Fruit fly (Drosophila melanogaster) whole organism, wandering third instar larva: ENCODE measurements around the gene CG16812.

ENCODE experiments used
- Abd-B ChIP-seq: fragments of >200 bp; optimal IDR thresholded peaks from 2 replicates; lab custom pipeline; 2017; ENCODE audit warnings: missing biosample characterization, missing genetic modification characterization
- Dif ChIP-seq: fragments of 200-275, 200-300 bp; sonication (Bioruptor generic); optimal IDR thresholded peaks from 2 replicates; lab custom pipeline; 2018; ENCODE audit warnings: missing biosample characterization, missing genetic modification characterization; ENCODE audit not compliant: partially characterized antibody
- Hr78 ChIP-seq: fragments of >200 bp; optimal IDR thresholded peaks from 2 replicates; lab custom pipeline; 2017; ENCODE audit warnings: missing biosample characterization, missing genetic modification characterization
- N ChIP-seq: fragments of >200 bp; optimal IDR thresholded peaks from 2 replicates; lab custom pipeline; 2018; ENCODE audit warnings: missing biosample characterization, missing external identifiers, missing genetic modification characterization
- Vsx2 ChIP-seq: fragments of 200-300, 225-300 bp; sonication (Bioruptor generic); optimal IDR thresholded peaks from 2 replicates; lab custom pipeline; 2018; ENCODE audit warnings: missing biosample characterization, missing genetic modification characterization; ENCODE audit not compliant: partially characterized antibody
- brk ChIP-seq: fragments of 200-800 bp; sonication (Bioruptor generic); optimal IDR thresholded peaks from 2 replicates; lab custom pipeline; 2016; ENCODE audit warnings: missing biosample characterization, mild to moderate bottlenecking, missing genetic modification characterization
- dmrt93B ChIP-seq: fragments of 200-800 bp; sonication (Bioruptor generic); optimal IDR thresholded peaks from 2 replicates; lab custom pipeline; 2018; ENCODE audit warnings: missing biosample characterization, mild to moderate bottlenecking, missing genetic modification characterization
- dsf ChIP-seq: sonication (Bioruptor generic); optimal IDR thresholded peaks from 2 replicates; lab custom pipeline; 2016; ENCODE audit warnings: missing biosample characterization, missing genetic modification characterization, borderline replicate concordance
- pan ChIP-seq: fragments of >200 bp; optimal IDR thresholded peaks from 2 replicates; lab custom pipeline; 2017
- psq ChIP-seq: fragments of 200-800 bp; sonication (Bioruptor generic); optimal IDR thresholded peaks from 3 replicates; lab custom pipeline; 2017; ENCODE audit warnings: missing biosample characterization, mild to moderate bottlenecking, missing genetic modification characterization, moderate library complexity
- rgr ChIP-seq: fragments of 200-800 bp; sonication (Bioruptor generic); optimal IDR thresholded peaks from 3 replicates; lab custom pipeline; 2016; ENCODE audit warnings: missing biosample characterization, mild to moderate bottlenecking, missing genetic modification characterization
- sv ChIP-seq: fragments of 200-800 bp; sonication (Bioruptor generic); optimal IDR thresholded peaks from 3 replicates; lab custom pipeline; 2016; ENCODE audit warnings: missing biosample characterization, missing genetic modification characterization
- woc ChIP-seq: sonication (Bioruptor generic); optimal IDR thresholded peaks from 2 replicates; lab custom pipeline; 2016; ENCODE audit warnings: missing biosample characterization, mild to moderate bottlenecking, missing genetic modification characterization

dm6 chr2L:13259643-13260042 lies 37.3 kb downstream of the CG16812 start, which contains the start of gene CG31730:
- no peak for TF ChIP-seq N
- TF ChIP-seq dmrt93B (GFP tag; lab: Kevin White, UChicago): no peak
- TF ChIP-seq Hr78: no peak
- TF ChIP-seq pan (lab: Kevin White, UChicago): no peak
- TF ChIP-seq psq: no peak
- no peak for TF ChIP-seq Abd-B (GFP tag; lab: Kevin White, UChicago)
- TF ChIP-seq sv: no peak
- TF ChIP-seq Vsx2 (GFP tag; lab: Kevin White, UChicago): no peak
- no peak for TF ChIP-seq brk
- TF ChIP-seq dsf (GFP tag; lab: Kevin White, UChicago): no peak
- TF ChIP-seq rgr (GFP tag; lab: Kevin White, UChicago): no peak
- no peak for TF ChIP-seq woc
- no peak for TF ChIP-seq Dif (GFP tag; lab: Kevin White, UChicago)
